Worm (Caenorhabditis elegans): ENCODE results near the gene srh-184.

DNA sequence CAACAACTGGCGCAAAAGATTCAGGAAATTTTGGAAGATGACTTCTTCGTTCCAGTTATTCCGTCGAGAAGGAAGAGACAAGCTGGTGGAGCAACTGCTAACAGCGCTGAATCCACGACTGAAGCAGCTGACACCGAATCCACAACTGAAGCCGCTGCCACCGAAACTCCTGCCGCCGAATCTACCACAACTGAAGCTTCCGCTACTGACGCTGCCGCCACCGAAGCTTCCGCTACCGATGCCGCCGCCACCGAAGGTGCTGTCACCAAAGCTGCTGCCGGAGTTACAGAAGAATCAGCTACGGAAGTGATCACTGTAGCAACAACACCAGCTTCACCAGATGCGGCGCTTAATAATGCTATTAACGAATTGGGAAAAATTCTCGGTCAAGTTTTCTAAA lies 3.5 kb downstream of the srh-184 start:
- TF ChIP-seq mep-1 (tag; optimal IDR thresholded peaks at IDR 0.05) (no peak), nhr-237 (tag; optimal IDR thresholded peaks at IDR 0.05) (no peak), nhr-2 (tag; optimal IDR thresholded peaks at IDR 0.05) (no peak), pha-4 (tag; optimal IDR thresholded peaks at IDR 0.05) (no peak), bed-3 (GFP tag; optimal IDR thresholded peaks at IDR 0.05) (no peak), nhr-76 (tag; optimal IDR thresholded peaks at IDR 0.05) (no peak), nhr-28 (tag; optimal IDR thresholded peaks at IDR 0.05) (no peak), lsy-2 (tag; optimal IDR thresholded peaks at IDR 0.05) (no peak)

All from whole organism, mixed stage, embryonic.